Worm (Caenorhabditis elegans): ENCODE results near the gene galt-1.

The galt-1 gene

ce11 chrV:5901833-5902232 lies 28.9 kb upstream of the galt-1 start, which contains the start of gene C04E6.5:
TSS of gene C04E6.5 (plus strand) at chrV:5902133.
- TF ChIP-seq let-607 (tag; optimal IDR thresholded peaks at IDR 0.05) (no peak), ztf-28 (GFP tag; IDR thresholded peaks at IDR 0.05) (no peak), B0261.1 (tag; optimal IDR thresholded peaks at IDR 0.05) (no peak), T26A5.8 (tag; optimal IDR thresholded peaks at IDR 0.05) (no peak), ceh-27 (GFP tag; optimal IDR thresholded peaks at IDR 0.05) (no peak), F57A8.1 (GFP tag; optimal IDR thresholded peaks at IDR 0.05) (no peak), bed-1 (GFP tag; IDR thresholded peaks at IDR 0.05) (no peak), lsl-1 (GFP tag; optimal IDR thresholded peaks at IDR 0.05) (no peak), madf-6 (GFP tag; IDR thresholded peaks at IDR 0.05) (no peak), zfh-2 (GFP tag; conservative IDR thresholded peaks at IDR 0.05) (no peak)

- no peak for TF ChIP-seq hmg-20 (GFP tag; IDR thresholded peaks at IDR 0.05)
- no peak for TF ChIP-seq egl-18 (GFP tag; IDR thresholded peaks at IDR 0.05)
- TF ChIP-seq T26A5.8 (tag; optimal IDR thresholded peaks at IDR 0.05): no peak
- no peak for TF ChIP-seq lin-35 (GFP tag; optimal IDR thresholded peaks at IDR 0.05)
- TF ChIP-seq aptf-2 (GFP tag; conservative IDR thresholded peaks at IDR 0.05): no peak
- TF ChIP-seq athp-1 (tag; optimal IDR thresholded peaks at IDR 0.05): no peak
- TF ChIP-seq zim-3 (tag; optimal IDR thresholded peaks at IDR 0.05): no peak
- TF ChIP-seq bed-2 (GFP tag; IDR thresholded peaks at IDR 0.05): no peak
- TF ChIP-seq repo-1 (tag; optimal IDR thresholded peaks at IDR 0.05): no peak
- no peak for TF ChIP-seq F23B12.7 (tag; optimal IDR thresholded peaks at IDR 0.05; ENCODE audit: insufficient read depth)
- TF ChIP-seq nfyb-1 (GFP tag; IDR thresholded peaks at IDR 0.05): no peak
Measured at ce11 chrV:5906252-5906651, 24.5 kb upstream of the galt-1 start, which contains the start of gene srd-15. TSS of gene srd-15 (minus strand) at chrV:5906352.

- TF ChIP-seq ZK185.1 (tag; optimal IDR thresholded peaks at IDR 0.05; ENCODE audit: poor library complexity, severe bottlenecking) (no peak), him-1 (tag; optimal IDR thresholded peaks at IDR 0.05) (no peak), let-526 (GFP tag; IDR thresholded peaks at IDR 0.05) (no peak), tbp1 (GFP tag; optimal IDR thresholded peaks at IDR 0.05) (no peak), dpff-1 (tag; optimal IDR thresholded peaks at IDR 0.05) (no peak), ccch-3 (GFP tag; optimal IDR thresholded peaks at IDR 0.05) (no peak), D2030.7 (GFP tag; IDR thresholded peaks at IDR 0.05) (no peak), efl-1 (GFP tag; optimal IDR thresholded peaks at IDR 0.05) (no peak), T26A5.8 (tag; optimal IDR thresholded peaks at IDR 0.05) (no peak), pbrm-1 (GFP tag; IDR thresholded peaks at IDR 0.05) (no peak), madf-6 (GFP tag; IDR thresholded peaks at IDR 0.05) (no peak)
Measured at ce11 chrV:5907090-5907489, 23.6 kb upstream of the galt-1 start, which contains the start of gene C04E6.4. TSS of gene C04E6.4 (plus strand) at chrV:5907390.

ce11 chrV:5912426-5912825 lies 18.3 kb upstream of the galt-1 start, which contains the start of gene C04E6.13:
TSS of gene C04E6.13 (plus strand) at chrV:5912726.
- TF ChIP-seq hlh-12 (tag; optimal IDR thresholded peaks at IDR 0.05) (no peak), C17E4.6 (GFP tag; IDR thresholded peaks at IDR 0.05) (no peak), efl-1 (GFP tag; optimal IDR thresholded peaks at IDR 0.05) (no peak), lin-35 (GFP tag; optimal IDR thresholded peaks at IDR 0.05) (no peak), D2030.7 (GFP tag; IDR thresholded peaks at IDR 0.05) (no peak), sdz-38 (tag; optimal IDR thresholded peaks at IDR 0.05) (no peak), F49E8.2 (tag; optimal IDR thresholded peaks at IDR 0.05; ENCODE audit: insufficient read depth) (no peak), Y79H2A.3 (GFP tag; conservative IDR thresholded peaks at IDR 0.05) (no peak), gei-17 (GFP tag; optimal IDR thresholded peaks at IDR 0.05) (no peak), snpc-4 (GFP tag; optimal IDR thresholded peaks at IDR 0.05) (no peak), snpc-4 (tag; optimal IDR thresholded peaks at IDR 0.05) (no peak), attf-5 (GFP tag; optimal IDR thresholded peaks at IDR 0.05) (no peak), madf-8 (GFP tag; conservative IDR thresholded peaks at IDR 0.05) (no peak), him-1 (tag; optimal IDR thresholded peaks at IDR 0.05) (no peak), hlh-26 (GFP tag; conservative IDR thresholded peaks at IDR 0.05) (no peak), lsy-27 (tag; optimal IDR thresholded peaks at IDR 0.05; ENCODE audit: borderline replicate concordance, insufficient read depth) (no peak), ceh-100 (GFP tag; IDR thresholded peaks at IDR 0.05) (no peak), ama-1 (optimal IDR thresholded peaks at IDR 0.05) (no peak), ama-1 (GFP tag; optimal IDR thresholded peaks at IDR 0.05) (no peak)

Measured in whole organism, young adult.